Fruit fly (Drosophila melanogaster) S2 (cell line): ENCODE data around the gene FBXO11.

ENCODE experiments used
- CG8478 ChIP-seq: fragments of >200 bp; optimal IDR thresholded peaks from 2 replicates; lab custom pipeline; 2018
- CTCF ChIP-seq, 2 experiments: fragments of >200 bp; optimal IDR thresholded peaks; 2 replicates each; lab custom pipeline; 2018

- TF ChIP-seq CTCF (optimal IDR thresholded peaks at IDR 0.05; lab: Kevin White, UChicago) (no peak), CG8478 (lab: Kevin White, UChicago) (no peak)
Measured at dm6 chr3R:9784341-9785062, 24.7 kb downstream of the FBXO11 start, which contains the start of the genes MtnA and CG8500.
